Fruit fly (Drosophila melanogaster) whole organism, embryonic: ENCODE results near the gene CG31360.

Source experiments
- B-H2 ChIP-seq: fragments of 200-800 bp; sonication (Bioruptor generic); optimal IDR thresholded peaks from 2 replicates; lab custom pipeline; 2018; ENCODE audit warnings: missing biosample characterization, mild to moderate bottlenecking, missing genetic modification characterization
- CG10267 ChIP-seq: fragments of 200-800 bp; sonication (Bioruptor generic); optimal IDR thresholded peaks from 2 replicates; lab custom pipeline; 2018; ENCODE audit warnings: missing biosample characterization, mild to moderate bottlenecking, missing genetic modification characterization, moderate library complexity
- CG12071 ChIP-seq: fragments of 200-800 bp; sonication (Bioruptor generic); optimal IDR thresholded peaks from 3 replicates; lab custom pipeline; 2018; ENCODE audit warnings: missing biosample characterization, mild to moderate bottlenecking, missing genetic modification characterization
- CG12155 ChIP-seq: fragments of 200-800 bp; sonication (Bioruptor generic); optimal IDR thresholded peaks from 3 replicates; lab custom pipeline; 2016; ENCODE audit warnings: missing biosample characterization, missing genetic modification characterization
- CG12659 ChIP-seq: fragments of 200-800 bp; sonication (Bioruptor generic); optimal IDR thresholded peaks from 3 replicates; lab custom pipeline; 2017; ENCODE audit warnings: mild to moderate bottlenecking, missing biosample characterization, missing genetic modification reagents, missing genetic modification characterization
- CG13424 ChIP-seq: fragments of 200-800 bp; sonication (Bioruptor generic); optimal IDR thresholded peaks from 2 replicates; lab custom pipeline; 2019; ENCODE audit warnings: missing biosample characterization, mild to moderate bottlenecking, missing genetic modification characterization, moderate library complexity
- CG14014 ChIP-seq: fragments of 200-800 bp; sonication (Bioruptor generic); IDR thresholded peaks from 2 replicates; pipeline ENCODE4 v1.3.6; 2022; ENCODE audit warnings: missing biosample characterization, missing genetic modification characterization
- CG16813 ChIP-seq: fragments of 200-800 bp; sonication (Bioruptor generic); IDR thresholded peaks from 3 replicates; pipeline ENCODE4 v1.3.6; 2022; ENCODE audit warnings: missing biosample characterization, missing genetic modification characterization; ENCODE audit not compliant: partially characterized antibody
- CG17829 ChIP-seq: fragments of 200-800 bp; optimal IDR thresholded peaks from 2 replicates; lab custom pipeline; 2019; ENCODE audit warnings: missing biosample characterization, mild to moderate bottlenecking, missing genetic modification characterization, moderate library complexity
- CG2199 ChIP-seq: fragments of 200-800 bp; sonication (Bioruptor generic); IDR thresholded peaks from 3 replicates; pipeline ENCODE4 v1.3.6; 2022; ENCODE audit warnings: missing biosample characterization, missing genetic modification characterization
- CG4360 ChIP-seq: fragments of 200-800 bp; sonication (Bioruptor generic); IDR thresholded peaks from 2 replicates; pipeline ENCODE4 v1.3.6; 2022; ENCODE audit warnings: missing biosample characterization, missing genetic modification characterization
- CG6272 ChIP-seq: fragments of 200-800 bp; sonication (Bioruptor generic); IDR thresholded peaks from 2 replicates; pipeline ENCODE4 v1.3.6; 2022; ENCODE audit warnings: missing biosample characterization, missing genetic modification characterization
- CG7372 ChIP-seq: fragments of 200-800 bp; sonication (Bioruptor generic); IDR thresholded peaks from 2 replicates; pipeline ENCODE4 v1.3.6; 2022; ENCODE audit warnings: missing biosample characterization, missing genetic modification characterization
- CG7928 ChIP-seq: fragments of 200-800 bp; sonication (Bioruptor generic); optimal IDR thresholded peaks from 2 replicates; lab custom pipeline; 2017; ENCODE audit warnings: missing biosample characterization, mild to moderate bottlenecking, missing genetic modification characterization
- CG8281 ChIP-seq: fragments of 200-800 bp; sonication (Bioruptor generic); optimal IDR thresholded peaks from 2 replicates; lab custom pipeline; 2018; ENCODE audit warnings: missing biosample characterization, mild to moderate bottlenecking, missing genetic modification characterization, moderate library complexity
- CG9932 ChIP-seq: fragments of 200-800 bp; sonication (Bioruptor generic); IDR thresholded peaks from 2 replicates; pipeline ENCODE4 v1.3.6; 2022; ENCODE audit warnings: missing biosample characterization, missing genetic modification characterization
- CoRest ChIP-seq: fragments of 200-800 bp; sonication (Bioruptor generic); optimal IDR thresholded peaks from 3 replicates; lab custom pipeline; 2018; ENCODE audit warnings: missing biosample characterization, mild to moderate bottlenecking, missing genetic modification characterization, moderate library complexity
- Dll ChIP-seq: fragments of 200-800 bp; sonication (Bioruptor generic); IDR thresholded peaks from 4 replicates; pipeline ENCODE4 v1.3.6; 2022; ENCODE audit warnings: missing biosample characterization, missing genetic modification characterization; ENCODE audit not compliant: partially characterized antibody
- Doc2 ChIP-seq: fragments of 200-800 bp; sonication (Bioruptor generic); IDR thresholded peaks from 2 replicates; pipeline ENCODE4 v1.3.6; 2022; ENCODE audit warnings: missing biosample characterization, missing genetic modification characterization
- Doc3 ChIP-seq: fragments of 200-800 bp; sonication (Bioruptor generic); IDR thresholded peaks from 3 replicates; pipeline ENCODE4 v1.3.6; 2022; ENCODE audit warnings: missing biosample characterization, missing genetic modification characterization; ENCODE audit not compliant: partially characterized antibody
- Dp ChIP-seq: fragments of 200-800 bp; sonication (Bioruptor generic); optimal IDR thresholded peaks from 2 replicates; lab custom pipeline; 2018; ENCODE audit warnings: missing biosample characterization, mild to moderate bottlenecking, missing genetic modification characterization, moderate library complexity
- Dref ChIP-seq: fragments of 200-800 bp; sonication (Bioruptor generic); IDR thresholded peaks from 2 replicates; pipeline ENCODE4 v1.3.6; 2022; ENCODE audit warnings: missing biosample characterization, missing genetic modification characterization
- HmgZ ChIP-seq: fragments of 200-800 bp; sonication (Bioruptor generic); optimal IDR thresholded peaks from 2 replicates; lab custom pipeline; 2018; ENCODE audit warnings: missing biosample characterization, mild to moderate bottlenecking, missing genetic modification characterization
- MBD-R2 ChIP-seq: fragments of 200-800 bp; sonication (Bioruptor generic); IDR thresholded peaks from 2 replicates; pipeline ENCODE4 v1.3.6; 2022; ENCODE audit warnings: missing biosample characterization, missing genetic modification characterization
- MESR4 ChIP-seq: fragments of 200-800 bp; sonication (Bioruptor generic); optimal IDR thresholded peaks from 2 replicates; lab custom pipeline; 2018; ENCODE audit warnings: missing biosample characterization, mild to moderate bottlenecking, missing genetic modification characterization, moderate library complexity
- Myb ChIP-seq: fragments of 200-800 bp; sonication (Bioruptor generic); optimal IDR thresholded peaks from 2 replicates; lab custom pipeline; 2016; ENCODE audit warnings: missing biosample characterization, missing genetic modification characterization
- Nf-YB ChIP-seq: fragments of 200-800 bp; sonication (Bioruptor generic); optimal IDR thresholded peaks from 3 replicates; lab custom pipeline; 2019; ENCODE audit warnings: missing biosample characterization, mild to moderate bottlenecking, missing genetic modification characterization, moderate library complexity
- Ptx1 ChIP-seq: fragments of 200-800 bp; sonication (Bioruptor generic); IDR thresholded peaks from 2 replicates; pipeline ENCODE4 v1.3.6; 2022; ENCODE audit warnings: missing biosample characterization, missing genetic modification characterization
- Rfx ChIP-seq: fragments of 200-800 bp; sonication (Bioruptor generic); IDR thresholded peaks from 2 replicates; pipeline ENCODE4 v1.3.6; 2022; ENCODE audit warnings: missing biosample characterization, missing genetic modification characterization
- Scr ChIP-seq: fragments of 200-800 bp; sonication (Bioruptor generic); IDR thresholded peaks from 2 replicates; pipeline ENCODE4 v1.3.6; 2022; ENCODE audit warnings: missing biosample characterization, missing genetic modification characterization; ENCODE audit not compliant: partially characterized antibody
- amos ChIP-seq: fragments of 200-800 bp; sonication (Bioruptor generic); IDR thresholded peaks from 2 replicates; pipeline ENCODE4 v1.3.6; 2022; ENCODE audit warnings: missing biosample characterization, missing genetic modification characterization; ENCODE audit not compliant: partially characterized antibody
- ato ChIP-seq: fragments of 200-800 bp; sonication (Bioruptor generic); IDR thresholded peaks from 2 replicates; pipeline ENCODE4 v1.3.6; 2022; ENCODE audit warnings: missing biosample characterization, missing genetic modification characterization; ENCODE audit not compliant: partially characterized antibody
- bbx ChIP-seq: fragments of 200-800 bp; sonication (Bioruptor generic); IDR thresholded peaks from 2 replicates; pipeline ENCODE4 v1.3.6; 2022; ENCODE audit warnings: missing biosample characterization, missing genetic modification characterization; ENCODE audit not compliant: partially characterized antibody
- bowl ChIP-seq: fragments of 200-800 bp; sonication (Bioruptor generic); IDR thresholded peaks from 2 replicates; pipeline ENCODE4 v1.3.6; 2022; ENCODE audit warnings: missing biosample characterization, missing genetic modification characterization
- dpn ChIP-seq, 2 experiments: fragments of 200-800 bp; sonication (Bioruptor generic); optimal IDR thresholded peaks; 3 replicates each; lab custom pipeline; 2016; ENCODE audit warnings: missing biosample characterization in 2 of 2, missing genetic modification characterization in 2 of 2
- fd64A ChIP-seq: fragments of 200-800 bp; sonication (Bioruptor generic); optimal IDR thresholded peaks from 3 replicates; lab custom pipeline; 2018; ENCODE audit warnings: missing biosample characterization, mild to moderate bottlenecking, missing genetic modification characterization
- gfzf ChIP-seq: fragments of 200-800 bp; sonication (Bioruptor generic); optimal IDR thresholded peaks from 2 replicates; lab custom pipeline; 2016; ENCODE audit warnings: missing biosample characterization, mild to moderate bottlenecking, missing genetic modification characterization, moderate library complexity
- gro ChIP-seq: fragments of 200-800 bp; sonication (Bioruptor generic); optimal IDR thresholded peaks from 2 replicates; lab custom pipeline; 2016; ENCODE audit warnings: missing biosample characterization, missing genetic modification characterization
- hbn ChIP-seq: fragments of 200-800 bp; sonication (Bioruptor generic); IDR thresholded peaks from 2 replicates; pipeline ENCODE4 v1.3.6; 2022; ENCODE audit warnings: missing biosample characterization, missing genetic modification characterization; ENCODE audit not compliant: partially characterized antibody
- knrl ChIP-seq: fragments of 200-800 bp; sonication (Bioruptor generic); IDR thresholded peaks from 3 replicates; pipeline ENCODE4 v1.3.6; 2022; ENCODE audit warnings: missing biosample characterization, missing genetic modification characterization; ENCODE audit not compliant: partially characterized antibody
- nerfin-2 ChIP-seq: fragments of 200-800 bp; sonication (Bioruptor generic); IDR thresholded peaks from 2 replicates; pipeline ENCODE4 v1.3.6; 2022; ENCODE audit warnings: missing biosample characterization, missing genetic modification characterization; ENCODE audit not compliant: partially characterized antibody
- onecut ChIP-seq: fragments of 200-800 bp; sonication (Bioruptor generic); IDR thresholded peaks from 2 replicates; pipeline ENCODE4 v1.3.6; 2022; ENCODE audit warnings: missing biosample characterization, missing genetic modification characterization
- pzg ChIP-seq: fragments of 200-800 bp; sonication (Bioruptor generic); optimal IDR thresholded peaks from 3 replicates; lab custom pipeline; 2018; ENCODE audit warnings: missing biosample characterization, mild to moderate bottlenecking, missing genetic modification characterization, moderate library complexity
- sc ChIP-seq, 3 experiments: fragments of >200 bp in 2 of 3; fragments of 200-800 bp in 1 of 3; sonication (Bioruptor generic) in 1 of 3; optimal IDR thresholded peaks; 2 replicates in 2 of 3; 3 replicates in 1 of 3; lab custom pipeline; 2017; ENCODE audit warnings: mild to moderate bottlenecking in 1 of 3, missing biosample characterization in 1 of 3, missing genetic modification characterization in 1 of 3, missing genetic modification reagents in 1 of 3
- sens ChIP-seq: fragments of 200-800 bp; sonication (Bioruptor generic); peaks from one replicate; lab custom pipeline; 2016; ENCODE audit warnings: missing biosample characterization, missing genetic modification characterization
- sqz ChIP-seq: fragments of 200-800 bp; sonication (Bioruptor generic); optimal IDR thresholded peaks from 3 replicates; lab custom pipeline; 2018; ENCODE audit warnings: missing biosample characterization, mild to moderate bottlenecking, missing genetic modification characterization
- stwl ChIP-seq: fragments of 200-800 bp; sonication (Bioruptor generic); optimal IDR thresholded peaks from 3 replicates; lab custom pipeline; 2018; ENCODE audit warnings: missing biosample characterization, mild to moderate bottlenecking, missing genetic modification characterization, moderate library complexity
- tna ChIP-seq: fragments of 200-800 bp; sonication (Bioruptor generic); IDR thresholded peaks from 2 replicates; pipeline ENCODE4 v1.3.6; 2022; ENCODE audit warnings: missing biosample characterization, missing genetic modification characterization; ENCODE audit not compliant: partially characterized antibody
- zf30C ChIP-seq: fragments of 200-800 bp; sonication (Bioruptor generic); optimal IDR thresholded peaks from 3 replicates; lab custom pipeline; 2018; ENCODE audit warnings: missing biosample characterization, mild to moderate bottlenecking, missing genetic modification characterization

The CG31360 gene

DNA sequence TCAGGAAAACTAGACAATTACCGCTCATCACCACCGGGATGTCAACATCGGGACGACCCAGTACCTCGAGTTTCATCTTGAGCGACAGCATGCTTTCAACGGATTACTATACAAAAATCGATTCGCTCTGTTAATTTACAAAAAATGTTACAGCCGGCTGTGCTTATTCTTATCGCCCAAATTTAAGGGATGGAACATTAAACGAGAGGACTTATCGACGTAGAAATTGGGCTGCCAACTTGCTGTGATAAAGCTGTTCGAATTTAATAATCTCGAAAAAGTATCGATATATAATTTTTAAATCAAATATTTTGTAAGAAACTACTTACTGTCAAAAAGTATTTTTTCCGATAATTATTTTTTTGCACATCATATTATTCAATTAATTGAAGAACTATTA, 2.0 kb downstream of the CG31360 start, which contains the start of gene CG31249 (continued):
- TF ChIP-seq ato (GFP tag; lab: Robert Waterston, UW) (peak; percentile 69; the same call in 1 of the 2 replicates), CG14014 (GFP tag; lab: Robert Waterston, UW) (no peak), CG6272 (GFP tag; lab: Robert Waterston, UW) (no peak), CG8281 (no peak), Dref (GFP tag; lab: Robert Waterston, UW) (peak; percentile 77), Scr (GFP tag; lab: Robert Waterston, UW) (peak; percentile 81), stwl (tag; lab: Kevin White, UChicago) (peak; percentile 79), bbx (peak; percentile 63), amos (GFP tag; lab: Robert Waterston, UW) (peak; percentile 78), onecut (GFP tag; lab: Robert Waterston, UW) (peak; percentile 42), nerfin-2 (GFP tag; lab: Robert Waterston, UW) (no peak), Doc3 (GFP tag; lab: Robert Waterston, UW) (peak; percentile 79), CG7372 (GFP tag; lab: Robert Waterston, UW) (no peak), CG7928 (GFP tag; lab: Kevin White, UChicago) (peak; percentile 90), CG13424 (tag; lab: Kevin White, UChicago) (peak; percentile 49), Nf-YB (no peak), CG10267 (tag; lab: Kevin White, UChicago) (peak; percentile 15), bowl (GFP tag; lab: Robert Waterston, UW) (no peak), CG17829 (tag; lab: Kevin White, UChicago) (peak; percentile 29), B-H2 (peak; percentile 37), fd64A (GFP tag; lab: Kevin White, UChicago) (no peak), zf30C (peak; percentile 21), Dll (peak; percentile 86), pzg (GFP tag; lab: Kevin White, UChicago) (peak; percentile 57), sc (optimal IDR thresholded peaks at IDR 0.05; lab: Kevin White, UChicago) (no peak), sc (GFP tag; optimal IDR thresholded peaks at IDR 0.05; lab: Kevin White, UChicago) (no peak), Myb (GFP tag; lab: Kevin White, UChicago) (peak; percentile 12), CG12659 (GFP tag; lab: Kevin White, UChicago) (peak; percentile 69), MBD-R2 (peak; percentile 76), CoRest (tag; lab: Kevin White, UChicago) (peak; percentile 26), CG4360 (GFP tag; lab: Robert Waterston, UW) (no peak), knrl (peak; percentile 53; the same call in 2 of the 3 replicates), dpn (GFP tag; optimal IDR thresholded peaks at IDR 0.05; lab: Kevin White, UChicago) (peak in 1 of 2 experiments; percentile 37), CG12071 (GFP tag; lab: Kevin White, UChicago) (no peak), CG2199 (GFP tag; lab: Robert Waterston, UW) (no peak), Rfx (GFP tag; lab: Robert Waterston, UW) (peak; percentile 29; the same call in 1 of the 2 replicates), Doc2 (GFP tag; lab: Robert Waterston, UW) (no peak), gfzf (peak; percentile 18), gro (GFP tag; lab: Kevin White, UChicago) (no peak), HmgZ (tag; lab: Kevin White, UChicago) (peak; percentile 8), sqz (GFP tag; lab: Kevin White, UChicago) (no peak), MESR4 (GFP tag; lab: Kevin White, UChicago) (peak; percentile 46), Dp (GFP tag; lab: Kevin White, UChicago) (peak; percentile 45), Ptx1 (no peak), CG12155 (GFP tag; lab: Kevin White, UChicago) (peak; percentile 4), tna (GFP tag; lab: Robert Waterston, UW) (peak; percentile 62), CG16813 (peak; percentile 65), CG9932 (peak; percentile 54; the same call in 1 of the 2 replicates), sens (GFP tag; lab: Kevin White, UChicago) (peak; percentile 43), hbn (GFP tag; lab: Robert Waterston, UW) (peak; percentile 83)
